Worm (Caenorhabditis elegans): Measurements from ENCODE around the gene ctps-1.

ctps-1 gene

DNA sequence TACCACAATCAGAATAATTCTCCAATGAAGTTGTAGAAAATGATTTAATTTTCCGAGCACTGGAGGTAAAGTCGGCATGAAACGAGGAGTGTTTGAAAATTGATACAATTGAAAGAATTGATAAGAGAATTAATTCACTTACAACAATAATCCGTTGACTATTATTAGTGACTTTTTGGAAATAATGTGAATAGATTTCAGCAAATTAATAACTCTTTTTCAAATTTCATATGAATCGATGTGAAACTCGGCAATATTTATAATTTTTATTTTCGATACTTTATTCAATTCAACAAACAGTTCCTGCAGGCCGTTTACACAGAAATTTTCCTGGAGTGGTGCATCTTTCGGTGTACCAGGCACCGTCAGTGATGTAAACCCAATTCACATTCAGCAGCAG, 57.3 kb downstream of the ctps-1 start, which contains the start of gene clec-37:
clec-37 (minus strand) TSS at position 101 of the 400 bp plus-strand sequence.
- no peak for TF ChIP-seq dmd-8 (GFP tag; IDR thresholded peaks at IDR 0.05)

Data from whole organism, L4 larva.